Worm (Caenorhabditis elegans) whole organism, L3 larva: ENCODE measurements around the gene F09E5.3.

Experiments
- elt-2 ChIP-seq: sonication (generic microtip); optimal IDR thresholded peaks from 2 replicates; lab custom pipeline; 2016; ENCODE audit warnings: missing genetic modification reagents, mild to moderate bottlenecking, missing genetic modification characterization, missing compliant biosample characterization
- unc-62 ChIP-seq: fragments of 150-350 bp; sonication (generic microtip); optimal IDR thresholded peaks from 4 replicates; lab custom pipeline; 2014; ENCODE audit warnings: missing biosample characterization, missing genetic modification reagents, missing genetic modification characterization

DNA sequence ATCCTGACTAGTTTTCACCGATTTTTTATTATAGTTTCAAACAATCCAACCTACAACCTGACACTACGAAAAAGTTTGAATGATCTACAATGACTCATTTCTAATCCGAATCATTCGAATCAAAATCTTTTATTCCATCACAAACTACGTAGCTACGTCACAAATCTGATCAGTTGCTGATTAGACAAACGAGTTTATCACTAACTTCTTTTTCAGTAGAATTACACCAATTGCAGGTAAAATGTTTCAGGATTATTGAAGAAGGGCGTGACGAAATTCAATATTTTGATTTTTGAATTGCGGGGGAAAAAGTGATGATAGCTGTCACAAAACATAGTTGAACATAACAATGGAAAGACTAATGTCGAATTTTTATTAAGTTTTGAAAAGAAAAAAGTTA is 32.2 kb upstream of the F09E5.3 start:
- TF ChIP-seq unc-62 (GFP tag; lab: Kevin White, UChicago): no peak
- TF ChIP-seq elt-2: no peak
